Worm (Caenorhabditis elegans): Measurements from ENCODE around the gene M05D6.9.

- TF ChIP-seq nhr-12 (tag; optimal IDR thresholded peaks at IDR 0.05) (no peak), pha-4 (tag; optimal IDR thresholded peaks at IDR 0.05) (peak; percentile 21), mdl-1 (tag; optimal IDR thresholded peaks at IDR 0.05) (no peak), ZK546.5 (tag; optimal IDR thresholded peaks at IDR 0.05) (no peak), lin-15B (tag; optimal IDR thresholded peaks at IDR 0.05) (no peak), ztf-4 (tag; optimal IDR thresholded peaks at IDR 0.05) (no peak), unc-62 (GFP tag; optimal IDR thresholded peaks at IDR 0.05) (no peak), daf-12 (tag; optimal IDR thresholded peaks at IDR 0.05) (no peak), pqm-1 (tag; optimal IDR thresholded peaks at IDR 0.05) (peak; percentile 55), lin-39 (tag; optimal IDR thresholded peaks at IDR 0.05) (no peak), elt-3 (tag; optimal IDR thresholded peaks at IDR 0.05) (no peak), snpc-4 (tag; optimal IDR thresholded peaks at IDR 0.05) (no peak)
Measured at ce11 chrII:8506759-8507158, 12.7 kb downstream of the M05D6.9 start.

Data from whole organism, L3 larva.